Fruit fly (Drosophila melanogaster): Measurements from ENCODE around the gene tey.

The tey gene

dm6 chr3L:19699651-19700050 is 35.7 kb upstream of the tey start (continued):
- TF ChIP-seq HHEX (GFP tag; optimal IDR thresholded peaks at IDR 0.05) = no peak
- peak; percentile 26; the same call in 1 of the 2 replicates for TF ChIP-seq lmd (GFP tag; IDR thresholded peaks at IDR 0.05)
- no peak for TF ChIP-seq Rx (GFP tag; IDR thresholded peaks at IDR 0.05)
- no peak for TF ChIP-seq HmgD (GFP tag; optimal IDR thresholded peaks at IDR 0.05)
- no peak for TF ChIP-seq otp (GFP tag; IDR thresholded peaks at IDR 0.05)
- TF ChIP-seq CG8944 (GFP tag; optimal IDR thresholded peaks at IDR 0.05) = no peak
- no peak for TF ChIP-seq ro (GFP tag; IDR thresholded peaks at IDR 0.05)
- peak; percentile 60 for TF ChIP-seq Med (GFP tag)
- no peak for TF ChIP-seq CG9609 (GFP tag; optimal IDR thresholded peaks at IDR 0.05)
- TF ChIP-seq hkb (optimal IDR thresholded peaks at IDR 0.05) = no peak
- no peak for TF ChIP-seq hkb (GFP tag; IDR thresholded peaks at IDR 0.05)
- TF ChIP-seq Oli (tag; optimal IDR thresholded peaks at IDR 0.05) = peak; percentile 9
- TF ChIP-seq CG1603 (tag; optimal IDR thresholded peaks at IDR 0.05) = peak; percentile 3
- TF ChIP-seq Gsc (GFP tag; IDR thresholded peaks at IDR 0.05) = no peak
- TF ChIP-seq gem (tag; optimal IDR thresholded peaks at IDR 0.05) = peak; percentile 32
- no peak for TF ChIP-seq Elba2 (GFP tag; optimal IDR thresholded peaks at IDR 0.05)
- TF ChIP-seq CG2678 (tag; optimal IDR thresholded peaks at IDR 0.05) = peak; percentile 23
- no peak for TF ChIP-seq stc (GFP tag; IDR thresholded peaks at IDR 0.05)
- TF ChIP-seq sob (GFP tag; IDR thresholded peaks at IDR 0.05) = no peak
- TF ChIP-seq ken (GFP tag; IDR thresholded peaks at IDR 0.05) = 0 out of 3 replicates have a peak, but pooled peaks have one; percentile 29
- TF ChIP-seq knrl (GFP tag; IDR thresholded peaks at IDR 0.05; ENCODE audit: partially characterized antibody) = no peak
- no peak for TF ChIP-seq tll (GFP tag; optimal IDR thresholded peaks at IDR 0.05)
- TF ChIP-seq vvl (GFP tag; IDR thresholded peaks at IDR 0.05) = peak; percentile 27; the same call in 1 of the 2 replicates
- TF ChIP-seq Ptx1 (GFP tag; IDR thresholded peaks at IDR 0.05) = 0 out of 2 replicates have a peak, but pooled peaks have one; percentile 27
- TF ChIP-seq Rfx (GFP tag; IDR thresholded peaks at IDR 0.05) = 0 out of 2 replicates have a peak, but pooled peaks have one; percentile 22
- no peak for TF ChIP-seq bsh (GFP tag; optimal IDR thresholded peaks at IDR 0.05)
- no peak for TF ChIP-seq sr (GFP tag; IDR thresholded peaks at IDR 0.05)
- no peak for TF ChIP-seq caup (GFP tag; optimal IDR thresholded peaks at IDR 0.05; ENCODE audit: severe bottlenecking)
- TF ChIP-seq lab (GFP tag; optimal IDR thresholded peaks at IDR 0.05) = peak; percentile 18
- TF ChIP-seq CG33557 (GFP tag; optimal IDR thresholded peaks at IDR 0.05) = no peak
- TF ChIP-seq Lhr (GFP tag; optimal IDR thresholded peaks at IDR 0.05) = no peak
- peak; percentile 17 for TF ChIP-seq CG3281 (GFP tag; optimal IDR thresholded peaks at IDR 0.05)
- TF ChIP-seq CG14050 (GFP tag; IDR thresholded peaks at IDR 0.05) = 0 out of 3 replicates have a peak, but pooled peaks have one; percentile 10
- no peak for TF ChIP-seq CG6765 (GFP tag; optimal IDR thresholded peaks at IDR 0.05)
- TF ChIP-seq CG30403 (GFP tag; optimal IDR thresholded peaks at IDR 0.05) = peak; percentile 10
- no peak for TF ChIP-seq CG7987 (GFP tag; optimal IDR thresholded peaks at IDR 0.05)
- peak; percentile 6 for TF ChIP-seq sens (GFP tag)
- no peak for TF ChIP-seq Dek (tag; optimal IDR thresholded peaks at IDR 0.05)
- TF ChIP-seq pros (GFP tag; optimal IDR thresholded peaks at IDR 0.05) = no peak
- TF ChIP-seq Hr51 (GFP tag; optimal IDR thresholded peaks at IDR 0.05) = peak in 1 of 2 experiments; percentile 20
- TF ChIP-seq CG4328 (GFP tag; optimal IDR thresholded peaks at IDR 0.05) = no peak
- peak; percentile 48 for TF ChIP-seq CG14441 (GFP tag; IDR thresholded peaks at IDR 0.05)
- no peak for TF ChIP-seq CG34376 (GFP tag; optimal IDR thresholded peaks at IDR 0.05)
- no peak for TF ChIP-seq TFAM (GFP tag; optimal IDR thresholded peaks at IDR 0.05)
- TF ChIP-seq mam (GFP tag; optimal IDR thresholded peaks at IDR 0.05) = no peak
